Worm (Caenorhabditis elegans) whole organism, late embryonic: ENCODE data around the gene Y39H10B.3.

Experiments used
- C08G9.2 ChIP-seq: sonication (generic microtip); optimal IDR thresholded peaks from 2 replicates; lab custom pipeline; 2016; ENCODE audit warnings: mild to moderate bottlenecking, missing genetic modification characterization, moderate library complexity, missing compliant biosample characterization
- K02D7.2 ChIP-seq: sonication (generic microtip); optimal IDR thresholded peaks from 2 replicates; lab custom pipeline; 2017; ENCODE audit warnings: mild to moderate bottlenecking, missing genetic modification characterization, missing compliant biosample characterization
- ahr-1 ChIP-seq: sonication (generic microtip); optimal IDR thresholded peaks from 2 replicates; lab custom pipeline; 2016; ENCODE audit warnings: missing genetic modification characterization, missing compliant biosample characterization
- ama-1 ChIP-seq: fragments of 150-350 bp; optimal IDR thresholded peaks from 2 replicates; lab custom pipeline; 2014
- ceh-18 ChIP-seq: sonication (generic microtip); optimal IDR thresholded peaks from 2 replicates; lab custom pipeline; 2016; ENCODE audit warnings: missing genetic modification characterization, missing compliant biosample characterization
- ceh-19 ChIP-seq: fragments of 200-800 bp; sonication (Bioruptor generic); optimal IDR thresholded peaks from 2 replicates; lab custom pipeline; 2018; ENCODE audit warnings: mild to moderate bottlenecking, missing genetic modification characterization, missing compliant biosample characterization
- elt-2 ChIP-seq: sonication (generic microtip); optimal IDR thresholded peaks from 2 replicates; lab custom pipeline; 2016; ENCODE audit warnings: missing genetic modification reagents, missing genetic modification characterization, missing compliant biosample characterization
- nhr-11 ChIP-seq: fragments of 150-350 bp; optimal IDR thresholded peaks from 2 replicates; lab custom pipeline; 2014; ENCODE audit warnings: missing biosample characterization, missing genetic modification characterization
- pha-4 ChIP-seq: fragments of 150-350 bp; optimal IDR thresholded peaks from 2 replicates; lab custom pipeline; 2018; ENCODE audit warnings: missing biosample characterization, missing genetic modification reagents, missing genetic modification characterization
- sox-2 ChIP-seq: fragments of 200-800 bp; sonication (Bioruptor generic); IDR thresholded peaks from 2 replicates; pipeline ENCODE4 v1.3.6; 2022; ENCODE audit warnings: missing genetic modification reagents, missing genetic modification characterization, missing compliant biosample characterization
- sox-4 ChIP-seq: sonication (generic microtip); optimal IDR thresholded peaks from 2 replicates; lab custom pipeline; 2017; ENCODE audit warnings: mild to moderate bottlenecking, missing genetic modification characterization, inconsistent platforms, missing compliant biosample characterization
- syd-9 ChIP-seq: sonication (generic microtip); optimal IDR thresholded peaks from 2 replicates; lab custom pipeline; 2016; ENCODE audit warnings: mild to moderate bottlenecking, missing genetic modification characterization, moderate library complexity, missing compliant biosample characterization
- unc-3 ChIP-seq, 2 experiments: fragments of 200-800 bp in 1 of 2; sonication (Bioruptor generic) in 1 of 2; sonication (generic microtip) in 1 of 2; conservative IDR thresholded peaks in 1 of 2; optimal IDR thresholded peaks in 1 of 2; 2 replicates each; pipeline versions ENCODE4 v1.3.6 to Lab custom; 2016 to 2022; ENCODE audit warnings: missing compliant biosample characterization in 2 of 2, missing genetic modification characterization in 2 of 2, missing genetic modification reagents in 1 of 2
- zip-5 ChIP-seq: sonication (generic microtip); optimal IDR thresholded peaks from 2 replicates; lab custom pipeline; 2016; ENCODE audit warnings: missing genetic modification characterization, missing compliant biosample characterization

ce11 chrV:3677212-3677611 lies 6.6 kb downstream of the Y39H10B.3 start:
- no peak for TF ChIP-seq elt-2 (tag; lab: Kevin White, UChicago)
- TF ChIP-seq ama-1, result no peak
- TF ChIP-seq pha-4 (tag; lab: Kevin White, UChicago), result no peak
- no peak for TF ChIP-seq sox-4
- TF ChIP-seq ceh-19 (GFP tag; lab: Kevin White, UChicago), result no peak
- no peak for TF ChIP-seq syd-9 (tag; lab: Kevin White, UChicago)
- TF ChIP-seq C08G9.2 (tag; lab: Kevin White, UChicago), result no peak
- no peak for TF ChIP-seq nhr-11 (tag; lab: Kevin White, UChicago)
- no peak for TF ChIP-seq K02D7.2
- TF ChIP-seq zip-5 (tag; lab: Kevin White, UChicago), result no peak
- TF ChIP-seq ahr-1 (tag; lab: Kevin White, UChicago), result no peak
- no peak for TF ChIP-seq sox-2 (GFP tag; lab: Robert Waterston, UW)
- TF ChIP-seq unc-3 (GFP tag; conservative IDR thresholded peaks at IDR 0.05; lab: Robert Waterston, UW), result no peak
- TF ChIP-seq unc-3 (tag; optimal IDR thresholded peaks at IDR 0.05; lab: Kevin White, UChicago), result no peak
- peak; percentile 41 for TF ChIP-seq ceh-18 (tag; lab: Kevin White, UChicago)
